Worm (Caenorhabditis elegans) whole organism, mixed stage, embryonic: Measurements from ENCODE around the gene coa-4.

Experiments
- M03D4.4 ChIP-seq: sonication (generic microtip); optimal IDR thresholded peaks from 2 replicates; lab custom pipeline; 2017; ENCODE audit warnings: mild to moderate bottlenecking, missing genetic modification characterization, missing compliant biosample characterization
- bed-3 ChIP-seq: fragments of 200-800 bp; sonication (Bioruptor generic); optimal IDR thresholded peaks from 3 replicates; lab custom pipeline; 2018; ENCODE audit warnings: mild to moderate bottlenecking, missing genetic modification characterization, moderate library complexity, missing compliant biosample characterization
- blmp-1 ChIP-seq: fragments of 150-350 bp; optimal IDR thresholded peaks from 2 replicates; lab custom pipeline; 2014; ENCODE audit warnings: missing biosample characterization, missing genetic modification characterization
- ceh-39 ChIP-seq: fragments of 150-350 bp; optimal IDR thresholded peaks from 2 replicates; lab custom pipeline; 2014; ENCODE audit warnings: missing biosample characterization, missing genetic modification characterization
- ceh-43 ChIP-seq: fragments of 200-800 bp; sonication (Bioruptor generic); optimal IDR thresholded peaks from 2 replicates; lab custom pipeline; 2018; ENCODE audit warnings: mild to moderate bottlenecking, missing genetic modification characterization, moderate library complexity, missing compliant biosample characterization
- ces-1 ChIP-seq: fragments of 150-350 bp; optimal IDR thresholded peaks from 2 replicates; lab custom pipeline; 2014; ENCODE audit warnings: missing biosample characterization, missing genetic modification reagents, missing genetic modification characterization
- cnd-1 ChIP-seq: fragments of 200-800 bp; sonication (Bioruptor generic); optimal IDR thresholded peaks from 2 replicates; lab custom pipeline; 2018; ENCODE audit warnings: mild to moderate bottlenecking, missing genetic modification characterization, missing compliant biosample characterization
- drap-1 ChIP-seq: fragments of 200-800 bp; sonication (Bioruptor generic); optimal IDR thresholded peaks from 3 replicates; lab custom pipeline; 2018; ENCODE audit warnings: mild to moderate bottlenecking, missing genetic modification characterization, missing compliant biosample characterization
- elt-1 ChIP-seq: sonication (generic microtip); optimal IDR thresholded peaks from 2 replicates; lab custom pipeline; 2017; ENCODE audit warnings: missing genetic modification characterization, mild to moderate bottlenecking, missing compliant biosample characterization, antibody characterized with exemption, moderate library complexity, borderline replicate concordance; ENCODE audit not compliant: insufficient read depth
- elt-3 ChIP-seq: fragments of 150-350 bp; optimal IDR thresholded peaks from 2 replicates; lab custom pipeline; 2014; ENCODE audit warnings: missing biosample characterization, missing genetic modification characterization
- flh-1 ChIP-seq: fragments of 200-800 bp; sonication (Bioruptor generic); optimal IDR thresholded peaks from 2 replicates; lab custom pipeline; 2018; ENCODE audit warnings: mild to moderate bottlenecking, missing genetic modification characterization, moderate library complexity, missing compliant biosample characterization
- ham-2 ChIP-seq: fragments of 200-800 bp; sonication (Bioruptor generic); optimal IDR thresholded peaks from 2 replicates; lab custom pipeline; 2018; ENCODE audit warnings: mild to moderate bottlenecking, missing genetic modification characterization, missing compliant biosample characterization
- hlh-1 ChIP-seq: fragments of 150-350 bp; optimal IDR thresholded peaks from 2 replicates; lab custom pipeline; 2014; ENCODE audit warnings: missing biosample characterization, missing genetic modification reagents, missing genetic modification characterization
- lin-13 ChIP-seq: fragments of 150-350 bp; optimal IDR thresholded peaks from 2 replicates; lab custom pipeline; 2014; ENCODE audit warnings: missing biosample characterization, missing genetic modification characterization
- lsy-2 ChIP-seq: fragments of 150-350 bp; optimal IDR thresholded peaks from 2 replicates; lab custom pipeline; 2014; ENCODE audit warnings: missing biosample characterization, missing genetic modification characterization
- mab-5 ChIP-seq: fragments of 150-350 bp; optimal IDR thresholded peaks from 2 replicates; lab custom pipeline; 2014; ENCODE audit warnings: missing biosample characterization, missing genetic modification characterization
- mep-1 ChIP-seq: fragments of 150-350 bp; optimal IDR thresholded peaks from 2 replicates; lab custom pipeline; 2017; ENCODE audit warnings: missing biosample characterization, missing genetic modification reagents, missing genetic modification characterization, inconsistent platforms
- nhr-12 ChIP-seq: fragments of 150-350 bp; optimal IDR thresholded peaks from 2 replicates; lab custom pipeline; 2014; ENCODE audit warnings: missing biosample characterization, missing genetic modification characterization
- nhr-2 ChIP-seq: fragments of 150-350 bp; optimal IDR thresholded peaks from 2 replicates; lab custom pipeline; 2014; ENCODE audit warnings: missing biosample characterization, missing genetic modification characterization
- nhr-237 ChIP-seq: fragments of 150-350 bp; optimal IDR thresholded peaks from 2 replicates; lab custom pipeline; 2014; ENCODE audit warnings: missing biosample characterization, missing genetic modification characterization
- nhr-28 ChIP-seq: fragments of 150-350 bp; optimal IDR thresholded peaks from 2 replicates; lab custom pipeline; 2014; ENCODE audit warnings: missing biosample characterization, missing genetic modification characterization
- nhr-76 ChIP-seq: sonication (generic microtip); optimal IDR thresholded peaks from 2 replicates; lab custom pipeline; 2017; ENCODE audit warnings: missing biosample characterization, missing genetic modification characterization
- pha-4 ChIP-seq: fragments of 150-350 bp; optimal IDR thresholded peaks from 2 replicates; lab custom pipeline; 2018; ENCODE audit warnings: missing biosample characterization, missing genetic modification reagents, missing genetic modification characterization
- sem-2 ChIP-seq: fragments of 200-800 bp; sonication (Bioruptor generic); optimal IDR thresholded peaks from 2 replicates; lab custom pipeline; 2018; ENCODE audit warnings: mild to moderate bottlenecking, missing genetic modification characterization, missing compliant biosample characterization
- snpc-4 ChIP-seq: fragments of 150-350 bp; optimal IDR thresholded peaks from 2 replicates; lab custom pipeline; 2014; ENCODE audit warnings: missing biosample characterization, missing genetic modification characterization
- sptf-1 ChIP-seq: sonication (generic microtip); optimal IDR thresholded peaks from 2 replicates; lab custom pipeline; 2017; ENCODE audit warnings: mild to moderate bottlenecking, missing genetic modification characterization, moderate library complexity, missing compliant biosample characterization
- tbx-8 ChIP-seq: fragments of 200-800 bp; sonication (Bioruptor generic); optimal IDR thresholded peaks from 2 replicates; lab custom pipeline; 2018; ENCODE audit warnings: mild to moderate bottlenecking, missing genetic modification characterization, moderate library complexity, missing compliant biosample characterization
- unc-120 ChIP-seq: sonication (generic microtip); optimal IDR thresholded peaks from 2 replicates; lab custom pipeline; 2017; ENCODE audit warnings: missing genetic modification characterization, missing compliant biosample characterization; ENCODE audit not compliant: poor library complexity, severe bottlenecking
- unc-39 ChIP-seq: fragments of 150-350 bp; optimal IDR thresholded peaks from 2 replicates; lab custom pipeline; 2014; ENCODE audit warnings: missing biosample characterization, missing genetic modification characterization
- unc-62 ChIP-seq: fragments of 150-350 bp; optimal IDR thresholded peaks from 2 replicates; lab custom pipeline; 2014; ENCODE audit warnings: missing biosample characterization, missing genetic modification reagents, missing genetic modification characterization
- zip-8 ChIP-seq: fragments of 150-350 bp; optimal IDR thresholded peaks from 2 replicates; lab custom pipeline; 2014; ENCODE audit warnings: missing biosample characterization, missing genetic modification characterization
- ztf-11 ChIP-seq: fragments of 150-350 bp; optimal IDR thresholded peaks from 2 replicates; lab custom pipeline; 2014; ENCODE audit warnings: missing biosample characterization, missing genetic modification characterization

The coa-4 gene

DNA sequence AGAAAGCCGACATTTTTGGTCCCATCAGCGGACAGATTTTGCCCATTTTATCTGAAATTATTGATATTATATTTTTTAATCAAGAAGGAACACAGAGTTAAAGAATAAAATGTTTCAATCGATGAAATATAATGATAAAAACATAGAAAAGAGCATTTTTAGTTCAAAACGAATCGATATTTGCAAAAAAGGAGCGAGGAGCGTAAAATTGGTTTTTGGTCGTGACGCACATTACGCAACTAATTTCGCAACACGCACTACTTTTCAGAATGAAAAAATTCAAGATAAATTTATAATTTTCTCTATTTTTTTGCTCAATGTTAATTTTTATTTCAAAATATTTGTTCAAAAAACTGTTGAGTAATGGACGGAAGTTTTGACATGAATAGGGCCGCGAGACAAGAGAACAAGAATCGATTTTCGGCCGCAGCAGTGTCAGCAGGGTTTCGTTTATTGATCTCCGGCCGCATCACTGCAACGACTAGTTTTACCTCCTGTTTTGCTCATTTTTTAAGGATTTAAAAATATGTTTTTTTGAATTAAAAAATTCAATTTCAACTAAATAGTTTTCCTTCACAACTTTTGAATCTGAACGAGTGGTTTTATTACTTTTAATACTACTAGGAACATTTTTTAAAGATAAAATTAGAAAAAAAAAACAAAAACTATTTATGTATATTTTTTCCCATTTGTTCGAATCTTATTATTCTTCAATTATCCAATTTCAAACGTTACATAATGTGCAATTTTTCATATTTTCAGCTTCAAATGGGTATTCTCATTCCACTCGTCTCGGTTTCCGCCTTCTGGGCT is 14.2 kb downstream of the coa-4 start, which contains the start of the genes F49C12.12 and vha-17:
Gene F49C12.12 (minus strand): TSS at position 51 of the 813 bp plus-strand sequence.
Gene vha-17 (plus strand): TSS at position 763 of the 813 bp plus-strand sequence.
- peak; percentile 33 for TF ChIP-seq ceh-39
- peak; percentile 10 for TF ChIP-seq nhr-237 (tag; lab: Kevin White, UChicago)
- TF ChIP-seq nhr-76 (tag; lab: Kevin White, UChicago) = no peak
- peak; percentile 1 for TF ChIP-seq unc-120

DNA sequence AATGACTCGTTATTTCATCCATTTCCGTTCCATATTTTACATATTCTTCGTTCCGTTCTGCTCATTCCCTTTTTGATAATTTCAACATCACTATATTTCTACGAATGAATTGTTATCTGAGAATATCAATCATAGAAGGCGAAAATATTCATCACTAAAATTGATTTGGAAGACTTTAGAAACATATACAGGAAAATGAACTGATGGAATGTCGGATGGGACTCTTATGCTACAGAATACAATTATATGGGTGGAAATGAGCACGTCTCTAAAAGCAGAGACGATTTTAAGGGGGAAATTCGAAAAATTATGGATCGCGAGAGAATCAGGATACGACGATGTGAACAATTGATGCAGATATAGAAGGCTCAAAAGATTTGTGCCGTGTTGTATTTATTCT is 15.4 kb downstream of the coa-4 start:
- no peak for TF ChIP-seq ztf-11
- no peak for TF ChIP-seq ham-2 (GFP tag; lab: Kevin White, UChicago)
- TF ChIP-seq M03D4.4 (tag; lab: Kevin White, UChicago) = no peak
- TF ChIP-seq cnd-1 (tag; lab: Kevin White, UChicago) = no peak
- no peak for TF ChIP-seq nhr-237 (tag; lab: Kevin White, UChicago)
- TF ChIP-seq ceh-43 (GFP tag; lab: Kevin White, UChicago) = no peak
- no peak for TF ChIP-seq sem-2 (GFP tag; lab: Kevin White, UChicago)
- no peak for TF ChIP-seq ceh-39
- no peak for TF ChIP-seq mep-1 (tag; lab: Kevin White, UChicago)
- TF ChIP-seq lin-13 (tag; lab: Kevin White, UChicago) = no peak
- no peak for TF ChIP-seq nhr-28 (tag; lab: Kevin White, UChicago)
- no peak for TF ChIP-seq snpc-4
- no peak for TF ChIP-seq drap-1
- TF ChIP-seq tbx-8 (GFP tag; lab: Kevin White, UChicago) = no peak
- TF ChIP-seq unc-39 = no peak
- TF ChIP-seq nhr-2 (tag; lab: Kevin White, UChicago) = no peak

DNA sequence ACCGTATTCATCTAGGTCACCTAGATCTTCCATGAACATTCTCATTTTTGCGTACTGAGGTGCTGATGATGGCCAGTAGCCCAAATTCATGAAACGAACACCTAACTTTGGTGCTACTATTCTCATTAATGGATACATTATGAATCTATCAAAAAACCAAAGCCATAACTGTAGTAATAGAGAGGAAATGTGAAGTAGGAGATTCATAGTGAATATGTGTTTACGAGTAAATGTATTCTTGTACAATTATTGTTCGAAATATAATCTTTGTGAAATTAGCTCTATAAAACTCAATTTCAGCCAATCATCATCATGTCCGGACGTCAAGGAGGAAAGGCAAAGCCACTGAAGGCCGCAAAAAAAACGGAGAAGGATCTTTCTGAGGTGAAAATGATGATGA is 16.3 kb downstream of the coa-4 start, which contains the start of the genes F49C12.11 and nemt-1:
Gene F49C12.11 (plus strand): TSS at position 301 of the 400 bp plus-strand sequence.
Gene nemt-1 (minus strand): TSS at position 360 of the 400 bp plus-strand sequence.
- TF ChIP-seq cnd-1 (tag; lab: Kevin White, UChicago) (no peak), snpc-4 (no peak), nhr-2 (tag; lab: Kevin White, UChicago) (no peak), nhr-12 (no peak)

DNA sequence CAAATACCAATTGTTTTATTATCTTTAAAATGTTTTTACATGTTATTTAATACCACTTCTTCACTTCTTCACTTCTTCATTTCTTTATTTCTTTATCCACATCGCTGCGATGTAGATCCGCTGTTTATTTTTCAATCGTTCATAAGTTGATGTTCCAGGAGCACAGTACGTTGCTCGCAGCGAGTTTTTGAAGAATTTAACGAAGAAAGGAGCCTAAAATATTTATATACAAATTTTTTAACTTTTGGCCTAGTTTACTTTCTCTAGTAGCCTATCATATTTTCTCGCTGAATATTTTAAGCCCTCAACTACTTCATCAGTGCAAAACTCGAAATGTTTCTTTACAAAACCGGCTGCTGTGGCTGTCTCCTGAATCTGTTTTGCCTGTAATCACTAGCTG is 17.3 kb downstream of the coa-4 start:
- TF ChIP-seq unc-62 (GFP tag; lab: Kevin White, UChicago) (no peak), unc-120 (no peak), ceh-39 (no peak), bed-3 (no peak), nhr-12 (no peak), nhr-76 (tag; lab: Kevin White, UChicago) (no peak), flh-1 (GFP tag; lab: Kevin White, UChicago) (no peak), blmp-1 (tag; lab: Kevin White, UChicago) (no peak), sem-2 (GFP tag; lab: Kevin White, UChicago) (no peak), sptf-1 (tag; lab: Kevin White, UChicago) (no peak), zip-8 (no peak)
- TF ChIP-seq, all 35 proteins: peak for 0

DNA sequence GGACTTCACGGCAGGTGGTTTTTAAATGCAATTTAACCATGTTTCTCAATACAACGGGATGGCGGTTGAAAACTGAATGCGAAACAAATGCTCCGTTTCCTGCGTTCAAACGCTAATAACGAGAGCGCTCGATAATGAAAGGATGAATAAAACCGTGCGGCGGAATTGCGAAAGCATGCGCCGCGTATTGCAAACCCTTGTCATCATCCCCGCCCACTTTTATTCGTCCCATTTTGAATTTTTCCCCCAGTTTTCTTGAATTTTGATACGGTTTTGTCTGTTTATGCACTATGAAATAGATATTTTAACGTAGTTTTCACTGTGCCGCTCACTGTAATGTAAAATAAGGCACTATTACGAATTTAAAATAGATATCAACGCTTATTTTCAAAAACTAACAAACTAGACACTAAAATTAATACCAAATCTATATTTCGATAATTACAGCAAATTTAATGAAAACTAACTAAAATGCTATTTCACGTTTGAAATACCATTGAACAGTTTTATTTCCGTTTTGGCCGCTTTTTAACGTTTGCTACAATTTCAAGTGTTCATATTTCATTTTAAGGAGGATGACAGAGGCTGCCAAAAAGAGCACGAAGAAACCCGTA is 19.2 kb downstream of the coa-4 start, which contains the start of the genes F49C12.9 and rpn-7:
Gene F49C12.9 (minus strand): TSS at position 148 of the 614 bp plus-strand sequence.
Gene rpn-7 (plus strand): TSS at position 564 of the 614 bp plus-strand sequence.
- TF ChIP-seq ztf-11 (peak; percentile 52), hlh-1 (tag; lab: Kevin White, UChicago) (peak; percentile 67), cnd-1 (tag; lab: Kevin White, UChicago) (peak; percentile 62), lsy-2 (tag; lab: Kevin White, UChicago) (peak; percentile 37), mab-5 (tag; lab: Kevin White, UChicago) (no peak), unc-39 (no peak), snpc-4 (no peak), blmp-1 (tag; lab: Kevin White, UChicago) (no peak), tbx-8 (GFP tag; lab: Kevin White, UChicago) (no peak), ceh-43 (GFP tag; lab: Kevin White, UChicago) (peak; percentile 81), ces-1 (GFP tag; lab: Kevin White, UChicago) (peak; percentile 60), sptf-1 (tag; lab: Kevin White, UChicago) (peak; percentile 85), mep-1 (tag; lab: Kevin White, UChicago) (peak; percentile 82), ceh-39 (peak; percentile 30), pha-4 (peak; percentile 7), bed-3 (peak; percentile 37), unc-62 (GFP tag; lab: Kevin White, UChicago) (no peak), elt-3 (no peak), drap-1 (peak; percentile 73), elt-1 (tag; lab: Kevin White, UChicago) (peak; percentile 36), flh-1 (GFP tag; lab: Kevin White, UChicago) (peak; percentile 7), M03D4.4 (tag; lab: Kevin White, UChicago) (peak; percentile 67), nhr-237 (tag; lab: Kevin White, UChicago) (peak; percentile 16), sem-2 (GFP tag; lab: Kevin White, UChicago) (peak; percentile 36), nhr-2 (tag; lab: Kevin White, UChicago) (no peak), nhr-76 (tag; lab: Kevin White, UChicago) (peak; percentile 1), nhr-12 (peak; percentile 35), nhr-28 (tag; lab: Kevin White, UChicago) (no peak)
